Worm (Caenorhabditis elegans) whole organism, late embryonic: ENCODE data around the gene T05H4.15.

Experiments
- ama-1 ChIP-seq: fragments of 150-350 bp; optimal IDR thresholded peaks from 2 replicates; lab custom pipeline; 2014
- ceh-18 ChIP-seq: sonication (generic microtip); optimal IDR thresholded peaks from 2 replicates; lab custom pipeline; 2016; ENCODE audit warnings: missing genetic modification characterization, missing compliant biosample characterization
- ceh-19 ChIP-seq: fragments of 200-800 bp; sonication (Bioruptor generic); optimal IDR thresholded peaks from 2 replicates; lab custom pipeline; 2018; ENCODE audit warnings: mild to moderate bottlenecking, missing genetic modification characterization, missing compliant biosample characterization
- elt-2 ChIP-seq: sonication (generic microtip); optimal IDR thresholded peaks from 2 replicates; lab custom pipeline; 2016; ENCODE audit warnings: missing genetic modification reagents, missing genetic modification characterization, missing compliant biosample characterization
- pha-4 ChIP-seq: fragments of 150-350 bp; optimal IDR thresholded peaks from 2 replicates; lab custom pipeline; 2018; ENCODE audit warnings: missing biosample characterization, missing genetic modification reagents, missing genetic modification characterization
- zip-5 ChIP-seq: sonication (generic microtip); optimal IDR thresholded peaks from 2 replicates; lab custom pipeline; 2016; ENCODE audit warnings: missing genetic modification characterization, missing compliant biosample characterization

DNA sequence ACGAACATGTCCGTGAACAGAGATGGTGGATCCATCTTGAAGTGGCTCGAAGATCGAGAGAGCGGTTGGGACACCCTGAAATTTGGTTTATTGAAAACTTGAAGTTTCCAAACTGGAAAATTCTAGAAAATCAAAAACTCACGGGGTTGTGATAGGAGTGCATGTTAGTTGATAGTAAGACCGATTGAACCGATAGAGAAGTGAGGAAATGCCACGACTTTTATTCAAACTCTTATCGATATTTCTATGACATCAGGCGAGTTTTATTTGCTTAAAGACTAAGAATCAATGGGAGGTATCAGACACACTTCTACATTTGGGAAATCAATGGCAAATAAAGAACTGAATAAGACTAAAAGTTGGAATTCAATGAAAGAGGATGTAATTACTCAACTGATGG, 47.3 kb upstream of the T05H4.15 start, which contains the start of gene lec-10:
- TF ChIP-seq elt-2 (tag; lab: Kevin White, UChicago) (peak; percentile 61), ceh-18 (tag; lab: Kevin White, UChicago) (no peak), zip-5 (tag; lab: Kevin White, UChicago) (no peak), ama-1 (lab: Kevin White, UChicago) (no peak), ceh-19 (GFP tag; lab: Kevin White, UChicago) (no peak), pha-4 (tag; lab: Kevin White, UChicago) (no peak)
